Fruit fly (Drosophila melanogaster): ENCODE results near the gene CG4020.

The CG4020 gene

DNA sequence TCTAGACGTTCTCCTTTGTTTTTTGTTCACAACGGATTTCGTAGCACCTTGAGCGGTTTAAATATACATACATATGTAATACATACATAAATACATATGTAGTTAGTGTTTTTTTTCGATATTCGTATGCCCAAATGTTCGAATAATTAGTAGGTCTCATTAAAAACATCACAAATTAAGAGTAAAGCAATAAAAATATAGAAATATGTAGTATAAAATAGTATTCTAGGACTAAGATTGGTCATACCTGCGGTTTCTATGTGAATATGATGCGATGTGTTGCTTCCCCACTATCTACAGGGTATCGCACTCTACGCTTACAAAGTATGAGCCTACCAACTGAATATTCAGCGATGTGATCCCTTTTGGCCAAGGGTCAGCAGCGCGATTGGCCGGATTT, at the start of gene CG4020:
Gene CG4020 (plus strand): TSS at position 301 of the 400 bp plus-strand sequence.
- no peak for TF ChIP-seq CG14655 (GFP tag; optimal IDR thresholded peaks at IDR 0.05)
- TF ChIP-seq gl (tag; optimal IDR thresholded peaks at IDR 0.05) = no peak
- no peak for TF ChIP-seq Pif1A (GFP tag; optimal IDR thresholded peaks at IDR 0.05)
- TF ChIP-seq CG15710 (tag; optimal IDR thresholded peaks at IDR 0.05) = no peak
- TF ChIP-seq Ets98B (GFP tag; IDR thresholded peaks at IDR 0.05) = no peak
- TF ChIP-seq CG34367 (tag; optimal IDR thresholded peaks at IDR 0.05) = no peak
- TF ChIP-seq CG8159 (tag; optimal IDR thresholded peaks at IDR 0.05) = no peak
- TF ChIP-seq CG4496 (GFP tag; IDR thresholded peaks at IDR 0.05) = no peak
- TF ChIP-seq CG13204 (GFP tag; optimal IDR thresholded peaks at IDR 0.05) = no peak
- no peak for TF ChIP-seq D1 (tag; optimal IDR thresholded peaks at IDR 0.05)
- TF ChIP-seq CG32121 (GFP tag; IDR thresholded peaks at IDR 0.05) = no peak
- no peak for TF ChIP-seq fd96Ca (GFP tag; IDR thresholded peaks at IDR 0.05)
- TF ChIP-seq CG10348 (GFP tag; IDR thresholded peaks at IDR 0.05) = no peak
- no peak for TF ChIP-seq CG17806 (tag; optimal IDR thresholded peaks at IDR 0.05)
- TF ChIP-seq CG8301 (tag; optimal IDR thresholded peaks at IDR 0.05) = no peak
- no peak for TF ChIP-seq Pif1B (GFP tag; optimal IDR thresholded peaks at IDR 0.05)
- no peak for TF ChIP-seq rn (GFP tag; IDR thresholded peaks at IDR 0.05)
- no peak for TF ChIP-seq CG9948 (tag; optimal IDR thresholded peaks at IDR 0.05)
- no peak for TF ChIP-seq EcR (GFP tag; optimal IDR thresholded peaks at IDR 0.05)
- TF ChIP-seq Snoo (tag; optimal IDR thresholded peaks at IDR 0.05) = no peak

- TF ChIP-seq CG8301 (tag; optimal IDR thresholded peaks at IDR 0.05) = no peak
- no peak for TF ChIP-seq CG34367 (tag; optimal IDR thresholded peaks at IDR 0.05)
- no peak for TF ChIP-seq CG13204 (GFP tag; optimal IDR thresholded peaks at IDR 0.05)
- TF ChIP-seq Snoo (tag; optimal IDR thresholded peaks at IDR 0.05) = no peak
- TF ChIP-seq rn (GFP tag; IDR thresholded peaks at IDR 0.05) = no peak
- TF ChIP-seq Ets98B (GFP tag; IDR thresholded peaks at IDR 0.05) = no peak
- no peak for TF ChIP-seq CG15710 (tag; optimal IDR thresholded peaks at IDR 0.05)
- no peak for TF ChIP-seq CG8159 (tag; optimal IDR thresholded peaks at IDR 0.05)
- TF ChIP-seq CG10348 (GFP tag; IDR thresholded peaks at IDR 0.05) = no peak
- no peak for TF ChIP-seq CG12605 (GFP tag; IDR thresholded peaks at IDR 0.05)
- no peak for TF ChIP-seq Pif1B (GFP tag; optimal IDR thresholded peaks at IDR 0.05)
- no peak for TF ChIP-seq gl (tag; optimal IDR thresholded peaks at IDR 0.05)
- no peak for TF ChIP-seq EcR (GFP tag; optimal IDR thresholded peaks at IDR 0.05)
- no peak for TF ChIP-seq CG9948 (tag; optimal IDR thresholded peaks at IDR 0.05)
These were observed 40.5 kb upstream of the CG4020 start, which contains the start of gene CG43137 for dm6 chrX:5865051-5865450. TSS of gene CG43137 (minus strand) at chrX:5865151.

- TF ChIP-seq fd96Ca (GFP tag; IDR thresholded peaks at IDR 0.05) (peak; percentile 48; the same call in 1 of the 3 replicates), CG4496 (GFP tag; IDR thresholded peaks at IDR 0.05) (peak; percentile 56; the same call in 1 of the 3 replicates), CG34367 (tag; optimal IDR thresholded peaks at IDR 0.05) (no peak), Pif1B (GFP tag; optimal IDR thresholded peaks at IDR 0.05) (no peak), CG12605 (GFP tag; IDR thresholded peaks at IDR 0.05) (no peak)
These were observed 39.5 kb upstream of the CG4020 start for dm6 chrX:5866095-5866494.

- TF ChIP-seq CG32121 (GFP tag; IDR thresholded peaks at IDR 0.05) = no peak
- no peak for TF ChIP-seq CG8301 (tag; optimal IDR thresholded peaks at IDR 0.05)
- no peak for TF ChIP-seq CG13204 (GFP tag; optimal IDR thresholded peaks at IDR 0.05)
- TF ChIP-seq CG34367 (tag; optimal IDR thresholded peaks at IDR 0.05) = no peak
These were observed 36.8 kb upstream of the CG4020 start, which contains the start of gene CG15764 for dm6 chrX:5868795-5869194. TSS of gene CG15764 (plus strand) at chrX:5869095.

DNA sequence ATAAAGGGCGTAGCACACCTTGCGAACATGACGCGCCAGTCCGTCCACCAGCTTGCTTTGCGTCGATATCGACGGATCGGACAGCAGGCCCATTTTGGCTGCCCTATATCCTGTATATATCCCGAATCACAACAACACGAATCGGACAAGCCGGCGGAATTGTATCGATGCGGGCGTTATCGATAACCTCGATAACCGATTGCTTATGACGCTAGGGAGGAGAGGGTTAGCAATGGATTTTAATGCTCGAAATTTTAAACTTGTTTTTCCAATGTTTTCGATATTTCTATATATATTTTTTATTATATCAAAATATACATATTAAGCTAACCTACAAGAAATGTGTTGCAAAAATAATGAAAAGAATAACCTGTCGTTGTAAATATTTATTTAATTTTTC, 32.4 kb upstream of the CG4020 start, which contains the start of gene GAA1:
Gene GAA1 (minus strand): TSS at position 194 of the 400 bp plus-strand sequence.
- TF ChIP-seq CG17806 (tag; optimal IDR thresholded peaks at IDR 0.05) = peak; percentile 9
- TF ChIP-seq CG15710 (tag; optimal IDR thresholded peaks at IDR 0.05) = no peak

dm6 chrX:5876584-5876983, 29.0 kb upstream of the CG4020 start, which contains the start of gene mof:
TSS of gene mof (minus strand) at chrX:5876853.
- no peak for TF ChIP-seq CG4496 (GFP tag; IDR thresholded peaks at IDR 0.05)
- no peak for TF ChIP-seq Ets98B (GFP tag; IDR thresholded peaks at IDR 0.05)
- TF ChIP-seq Pif1B (GFP tag; optimal IDR thresholded peaks at IDR 0.05) = no peak
- TF ChIP-seq CG13204 (GFP tag; optimal IDR thresholded peaks at IDR 0.05) = no peak
- no peak for TF ChIP-seq CG15710 (tag; optimal IDR thresholded peaks at IDR 0.05)
- no peak for TF ChIP-seq rn (GFP tag; IDR thresholded peaks at IDR 0.05)

- TF ChIP-seq CG32121 (GFP tag; IDR thresholded peaks at IDR 0.05) (peak; percentile 48; the same call in 1 of the 2 replicates), Pif1B (GFP tag; optimal IDR thresholded peaks at IDR 0.05) (no peak), Snoo (tag; optimal IDR thresholded peaks at IDR 0.05) (peak; percentile 13), fd96Ca (GFP tag; IDR thresholded peaks at IDR 0.05) (0 out of 3 replicates have a peak, but pooled peaks have one; percentile 21), CG15710 (tag; optimal IDR thresholded peaks at IDR 0.05) (peak; percentile 24), CG8159 (tag; optimal IDR thresholded peaks at IDR 0.05) (peak; percentile 22), Ets98B (GFP tag; IDR thresholded peaks at IDR 0.05) (no peak), CG12605 (GFP tag; IDR thresholded peaks at IDR 0.05) (no peak), CG4496 (GFP tag; IDR thresholded peaks at IDR 0.05) (peak; percentile 54; the same call in 2 of the 3 replicates)
These were observed 26.0 kb upstream of the CG4020 start, which contains the start of the genes Usp30 and CG16721 for dm6 chrX:5879543-5879943. TSS of gene Usp30 (minus strand) at chrX:5879787. TSS of gene CG16721 (plus strand) at chrX:5879869.
